Worm (Caenorhabditis elegans): ENCODE data around the gene vep-2.

DNA sequence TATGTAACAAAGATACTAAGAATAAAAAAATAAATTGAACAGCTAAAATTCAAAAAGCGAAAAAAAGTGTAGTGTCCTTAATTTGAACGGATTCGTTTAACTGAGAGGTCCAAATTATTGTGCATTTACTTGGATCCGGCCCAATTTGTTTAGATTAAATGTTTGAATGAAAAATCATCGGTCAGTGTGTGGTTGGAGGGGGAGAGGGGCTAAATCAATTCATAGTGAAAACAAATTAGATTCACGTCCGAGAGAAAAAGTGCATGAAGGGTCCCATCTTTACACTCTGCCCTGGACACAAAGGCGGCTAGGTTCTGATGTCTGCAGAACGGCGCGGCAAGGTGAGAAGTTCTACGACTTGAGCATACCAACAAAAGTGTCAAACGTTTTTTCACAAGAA is 9.3 kb upstream of the vep-2 start:
- TF ChIP-seq ztf-23 (GFP tag; IDR thresholded peaks at IDR 0.05): no peak
- TF ChIP-seq flt-1 (GFP tag; IDR thresholded peaks at IDR 0.05): no peak
- TF ChIP-seq tab-1 (GFP tag; IDR thresholded peaks at IDR 0.05): no peak
